Worm (Caenorhabditis elegans) whole organism, L3 larva: ENCODE measurements around the gene gad-3.

Source experiments
- R02D3.7 ChIP-seq: fragments of 150-350 bp; optimal IDR thresholded peaks from 2 replicates; lab custom pipeline; 2014; ENCODE audit warnings: missing biosample characterization, missing genetic modification characterization
- ZK546.5 ChIP-seq: sonication (generic microtip); optimal IDR thresholded peaks from 2 replicates; lab custom pipeline; 2017; ENCODE audit warnings: missing biosample characterization, missing genetic modification characterization
- ama-1 ChIP-seq: fragments of 150-350 bp; optimal IDR thresholded peaks from 2 replicates; lab custom pipeline; 2018
- ceh-28 ChIP-seq: fragments of 150-350 bp; optimal IDR thresholded peaks from 2 replicates; lab custom pipeline; 2014; ENCODE audit warnings: missing biosample characterization, missing genetic modification reagents, missing genetic modification characterization
- ceh-82 ChIP-seq: fragments of 150-350 bp; optimal IDR thresholded peaks from 2 replicates; lab custom pipeline; 2014; ENCODE audit warnings: missing biosample characterization, missing genetic modification characterization
- daf-12 ChIP-seq: fragments of 150-350 bp; optimal IDR thresholded peaks from 2 replicates; lab custom pipeline; 2014; ENCODE audit warnings: missing biosample characterization, missing genetic modification reagents, missing genetic modification characterization
- egl-27 ChIP-seq: sonication (generic microtip); optimal IDR thresholded peaks from 4 replicates; lab custom pipeline; 2017; ENCODE audit warnings: missing biosample characterization, missing genetic modification reagents, missing genetic modification characterization
- egl-5 ChIP-seq: fragments of 150-350 bp; optimal IDR thresholded peaks from 2 replicates; lab custom pipeline; 2017; ENCODE audit warnings: missing biosample characterization, missing genetic modification reagents, missing genetic modification characterization, inconsistent platforms
- elt-1 ChIP-seq: fragments of 150-350 bp; optimal IDR thresholded peaks from 2 replicates; lab custom pipeline; 2014; ENCODE audit warnings: missing biosample characterization, missing genetic modification characterization
- elt-2 ChIP-seq: sonication (generic microtip); optimal IDR thresholded peaks from 2 replicates; lab custom pipeline; 2016; ENCODE audit warnings: missing genetic modification reagents, mild to moderate bottlenecking, missing genetic modification characterization, missing compliant biosample characterization
- elt-3 ChIP-seq, 3 experiments: fragments of 150-350 bp in 1 of 3; sonication (generic microtip) in 2 of 3; optimal IDR thresholded peaks; 2 replicates in 2 of 3; 4 replicates in 1 of 3; lab custom pipeline; 2014 to 2017; ENCODE audit warnings: missing biosample characterization in 3 of 3, missing genetic modification characterization in 3 of 3
- fkh-2 ChIP-seq: fragments of 150-350 bp; optimal IDR thresholded peaks from 2 replicates; lab custom pipeline; 2014; ENCODE audit warnings: missing biosample characterization, missing genetic modification reagents, missing genetic modification characterization
- fos-1 ChIP-seq: fragments of 150-350 bp; optimal IDR thresholded peaks from 2 replicates; lab custom pipeline; 2014; ENCODE audit warnings: missing biosample characterization, missing genetic modification characterization
- hmg-11 ChIP-seq: sonication (generic microtip); optimal IDR thresholded peaks from 2 replicates; lab custom pipeline; 2016; ENCODE audit warnings: missing genetic modification characterization, missing compliant biosample characterization
- lin-15B ChIP-seq: fragments of 150-350 bp; optimal IDR thresholded peaks from 2 replicates; lab custom pipeline; 2014; ENCODE audit warnings: missing biosample characterization, missing genetic modification characterization
- lin-39 ChIP-seq: fragments of 150-350 bp; optimal IDR thresholded peaks from 2 replicates; lab custom pipeline; 2018; ENCODE audit warnings: missing biosample characterization, missing genetic modification reagents, missing genetic modification characterization
- lsy-12 ChIP-seq: sonication (generic microtip); optimal IDR thresholded peaks from 2 replicates; lab custom pipeline; 2016; ENCODE audit warnings: mild to moderate bottlenecking, missing genetic modification characterization, missing compliant biosample characterization
- nfya-1 ChIP-seq: sonication (generic microtip); optimal IDR thresholded peaks from 2 replicates; lab custom pipeline; 2017; ENCODE audit warnings: missing genetic modification characterization, mild to moderate bottlenecking, missing compliant biosample characterization, antibody characterized with exemption, moderate library complexity; ENCODE audit not compliant: insufficient read depth
- nhr-11 ChIP-seq: fragments of 150-350 bp; optimal IDR thresholded peaks from 2 replicates; lab custom pipeline; 2014; ENCODE audit warnings: missing biosample characterization, missing genetic modification characterization
- nhr-23 ChIP-seq: fragments of 150-350 bp; optimal IDR thresholded peaks from 2 replicates; lab custom pipeline; 2014; ENCODE audit warnings: missing biosample characterization, missing genetic modification reagents, missing genetic modification characterization
- nhr-237 ChIP-seq: fragments of 150-350 bp; optimal IDR thresholded peaks from 2 replicates; lab custom pipeline; 2014; ENCODE audit warnings: missing biosample characterization, missing genetic modification characterization
- nhr-25 ChIP-seq: sonication (generic microtip); optimal IDR thresholded peaks from 2 replicates; lab custom pipeline; 2017; ENCODE audit warnings: missing biosample characterization, missing genetic modification characterization
- nhr-28 ChIP-seq: fragments of 150-350 bp; optimal IDR thresholded peaks from 2 replicates; lab custom pipeline; 2014; ENCODE audit warnings: missing biosample characterization, missing genetic modification characterization
- nhr-43 ChIP-seq: sonication (generic microtip); optimal IDR thresholded peaks from 2 replicates; lab custom pipeline; 2016; ENCODE audit warnings: mild to moderate bottlenecking, missing genetic modification characterization, missing compliant biosample characterization; ENCODE audit not compliant: poor library complexity, severe bottlenecking
- nhr-77 ChIP-seq: fragments of 150-350 bp; optimal IDR thresholded peaks from 2 replicates; lab custom pipeline; 2014; ENCODE audit warnings: missing biosample characterization, missing genetic modification characterization
- pha-4 ChIP-seq: fragments of 150-350 bp; optimal IDR thresholded peaks from 2 replicates; lab custom pipeline; 2014; ENCODE audit warnings: missing biosample characterization, missing genetic modification reagents, missing genetic modification characterization
- pqm-1 ChIP-seq: fragments of 150-350 bp; optimal IDR thresholded peaks from 2 replicates; lab custom pipeline; 2017; ENCODE audit warnings: missing biosample characterization, missing genetic modification characterization, inconsistent platforms
- sea-2 ChIP-seq: fragments of 150-350 bp; sonication (generic microtip); optimal IDR thresholded peaks from 4 replicates; lab custom pipeline; 2014; ENCODE audit warnings: missing biosample characterization, missing genetic modification reagents, missing genetic modification characterization
- tbx-2 ChIP-seq: sonication (generic microtip); optimal IDR thresholded peaks from 2 replicates; lab custom pipeline; 2016; ENCODE audit warnings: mild to moderate bottlenecking, missing genetic modification characterization, missing compliant biosample characterization
- unc-39 ChIP-seq: sonication (generic microtip); optimal IDR thresholded peaks from 4 replicates; lab custom pipeline; 2017; ENCODE audit warnings: missing biosample characterization, missing genetic modification characterization
- ztf-4 ChIP-seq: fragments of 150-350 bp; optimal IDR thresholded peaks from 2 replicates; lab custom pipeline; 2014; ENCODE audit warnings: missing biosample characterization, missing genetic modification characterization

gad-3 gene

DNA sequence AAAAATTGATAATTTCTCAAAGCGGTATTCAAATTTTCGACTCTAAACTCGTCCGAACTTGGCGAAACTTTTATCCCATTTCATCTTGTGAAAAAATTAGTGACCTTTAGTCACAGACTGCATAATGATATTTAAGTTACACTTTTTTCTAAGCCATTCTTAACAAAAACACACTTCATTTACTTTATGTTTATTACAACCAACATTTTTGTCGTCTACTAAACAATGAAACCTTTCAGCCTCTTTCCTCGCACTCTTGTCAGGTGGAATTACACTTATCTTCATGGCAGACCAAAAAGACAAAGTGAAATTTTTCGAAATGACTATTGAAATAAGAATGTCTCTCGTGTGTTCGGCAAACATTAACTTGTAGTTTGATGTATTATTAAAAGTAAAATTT, 8.9 kb downstream of the gad-3 start (continued):
- no peak for TF ChIP-seq nhr-11 (tag; lab: Kevin White, UChicago)
- no peak for TF ChIP-seq lsy-12 (tag; lab: Kevin White, UChicago)
- TF ChIP-seq nhr-28 (tag; lab: Kevin White, UChicago) = no peak
- TF ChIP-seq daf-12 (tag; lab: Kevin White, UChicago) = no peak
- no peak for TF ChIP-seq nhr-237 (tag; lab: Kevin White, UChicago)
- TF ChIP-seq nhr-23 = no peak
- no peak for TF ChIP-seq tbx-2 (tag; lab: Kevin White, UChicago)
- TF ChIP-seq elt-2 (tag; lab: Kevin White, UChicago) = no peak
- TF ChIP-seq nhr-25 (tag; lab: Kevin White, UChicago) = peak; percentile 93
- TF ChIP-seq pha-4 (tag; lab: Kevin White, UChicago) = no peak

DNA sequence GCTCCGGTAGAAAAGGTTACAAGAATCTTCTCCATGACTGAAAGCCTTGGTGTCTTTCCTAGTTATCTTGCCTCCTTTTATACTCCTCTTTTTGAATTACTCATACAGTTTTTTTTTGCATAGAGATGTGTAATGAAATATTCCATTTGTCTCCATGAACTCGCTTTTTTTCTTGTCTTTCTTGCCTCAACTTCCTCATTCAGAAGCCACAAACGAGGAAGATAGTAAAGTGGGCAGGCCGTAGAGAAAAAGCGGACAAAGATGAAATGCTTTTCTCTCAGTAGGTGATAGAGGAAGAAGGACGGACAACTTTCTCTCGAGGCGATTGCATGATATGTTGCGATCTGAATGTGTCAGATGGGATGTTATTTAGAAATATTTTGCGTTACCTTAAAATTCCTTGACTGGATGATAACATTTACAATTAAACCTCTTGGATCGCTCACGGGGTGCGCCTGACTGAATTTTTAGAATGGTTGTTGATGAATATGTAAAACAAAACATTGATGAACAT, 9.8 kb downstream of the gad-3 start, which contains the start of gene col-145:
Gene col-145, minus strand, starts transcription at position 51 of the 514 bp plus-strand sequence.
- TF ChIP-seq elt-1 = no peak
- no peak for TF ChIP-seq pqm-1 (tag; lab: Kevin White, UChicago)
- peak; percentile 61 for TF ChIP-seq egl-27 (tag; lab: Kevin White, UChicago)
- peak; percentile 1 for TF ChIP-seq nhr-23
- TF ChIP-seq nhr-25 (tag; lab: Kevin White, UChicago) = peak; percentile 47

DNA sequence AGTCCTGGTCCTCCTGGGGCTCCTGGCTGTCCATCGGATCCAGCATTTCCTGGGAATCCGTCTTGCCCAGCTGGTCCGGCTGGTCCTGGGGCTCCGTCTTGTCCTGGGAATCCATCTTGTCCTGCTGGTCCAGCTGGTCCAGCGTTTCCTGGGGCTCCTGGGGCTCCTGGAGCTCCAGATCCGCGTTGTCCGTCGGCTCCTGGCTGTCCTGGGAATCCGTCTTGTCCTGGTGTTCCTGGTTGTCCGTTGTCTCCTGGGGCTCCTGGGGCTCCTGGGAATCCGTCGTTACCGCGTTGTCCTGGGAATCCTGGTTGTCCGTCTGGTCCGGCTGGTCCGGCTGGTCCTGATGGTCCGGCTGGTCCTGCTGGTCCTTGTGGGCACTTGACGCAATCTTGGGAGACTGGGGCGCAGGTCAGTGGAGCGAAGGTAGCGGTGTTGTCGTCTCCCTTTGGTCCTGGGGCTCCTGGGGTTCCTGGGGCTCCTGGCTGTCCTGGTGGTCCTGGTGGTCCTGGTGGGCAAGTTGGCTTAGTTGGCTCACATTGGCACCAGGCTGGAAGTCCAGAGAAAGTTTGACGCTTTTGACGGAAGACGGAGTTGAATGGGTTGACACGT, 10.6 kb downstream of the gad-3 start:
- TF ChIP-seq R02D3.7 (tag; lab: Kevin White, UChicago) (no peak), lin-39 (tag; lab: Kevin White, UChicago) (no peak), sea-2 (no peak), ama-1 (lab: Kevin White, UChicago) (no peak), elt-2 (tag; lab: Kevin White, UChicago) (no peak), nhr-11 (tag; lab: Kevin White, UChicago) (no peak), ZK546.5 (tag; lab: Kevin White, UChicago) (no peak), daf-12 (tag; lab: Kevin White, UChicago) (no peak), ceh-28 (tag; lab: Kevin White, UChicago) (no peak), fos-1 (tag; lab: Kevin White, UChicago) (no peak), unc-39 (no peak), ceh-82 (tag; lab: Kevin White, UChicago) (no peak), elt-1 (no peak), pqm-1 (tag; lab: Kevin White, UChicago) (no peak), hmg-11 (tag; lab: Kevin White, UChicago) (no peak)

DNA sequence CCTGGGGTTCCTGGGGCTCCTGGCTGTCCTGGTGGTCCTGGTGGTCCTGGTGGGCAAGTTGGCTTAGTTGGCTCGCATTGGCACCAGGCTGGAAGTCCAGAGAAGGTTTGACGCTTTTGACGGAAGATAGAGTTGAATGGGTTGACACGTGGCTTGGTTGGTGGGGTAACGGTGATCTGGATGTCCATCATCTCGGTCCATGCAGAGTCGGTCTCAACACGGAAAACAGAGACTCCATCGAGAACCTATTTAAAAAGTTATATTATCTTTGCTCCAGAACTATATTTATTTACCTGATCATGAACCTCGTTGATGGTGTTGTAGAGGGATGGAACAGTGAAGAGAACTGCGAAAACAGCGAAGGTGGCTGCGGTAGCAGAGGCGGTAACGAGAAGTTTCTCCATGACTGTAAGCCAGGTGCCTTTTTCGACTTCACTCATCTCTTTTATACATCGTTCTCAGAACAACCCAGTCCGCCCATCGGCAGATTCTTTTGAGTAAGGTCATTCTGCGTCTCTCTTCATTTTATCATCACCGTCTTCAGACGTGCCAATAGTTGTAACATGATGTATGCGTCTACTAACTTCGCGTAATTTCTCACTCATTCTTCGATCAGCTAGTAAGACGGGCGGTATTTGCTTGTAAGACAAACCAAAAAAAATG, 12.4 kb downstream of the gad-3 start, which contains the start of gene col-144:
Gene col-144, minus strand, starts transcription at position 419 of the 663 bp plus-strand sequence.
- TF ChIP-seq nhr-77 (tag; lab: Kevin White, UChicago) = no peak
- no peak for TF ChIP-seq lsy-12 (tag; lab: Kevin White, UChicago)
- TF ChIP-seq sea-2 = no peak
- no peak for TF ChIP-seq nhr-28 (tag; lab: Kevin White, UChicago)
- peak; percentile 70 for TF ChIP-seq nhr-25 (tag; lab: Kevin White, UChicago)
- TF ChIP-seq nfya-1 = peak; percentile 17
- TF ChIP-seq fkh-2 = no peak
- no peak for TF ChIP-seq lin-15B (tag; lab: Kevin White, UChicago)
- no peak for TF ChIP-seq ztf-4 (tag; lab: Kevin White, UChicago)
- no peak for TF ChIP-seq unc-39
- TF ChIP-seq daf-12 (tag; lab: Kevin White, UChicago) = no peak
- TF ChIP-seq ceh-82 (tag; lab: Kevin White, UChicago) = no peak
- TF ChIP-seq nhr-11 (tag; lab: Kevin White, UChicago) = no peak
- TF ChIP-seq nhr-43 (tag; lab: Kevin White, UChicago) = peak; percentile 57
- TF ChIP-seq egl-5 (tag; lab: Kevin White, UChicago) = no peak
- peak; percentile 73 for TF ChIP-seq ama-1 (lab: Kevin White, UChicago)
- peak in 1 of 3 experiments; percentile 12 for TF ChIP-seq elt-3 (tag; optimal IDR thresholded peaks at IDR 0.05; lab: Kevin White, UChicago)
- TF ChIP-seq, all 47 proteins: peak for 5
